Worm (Caenorhabditis elegans): ENCODE measurements around the gene M05D6.5.

The M05D6.5 gene

DNA sequence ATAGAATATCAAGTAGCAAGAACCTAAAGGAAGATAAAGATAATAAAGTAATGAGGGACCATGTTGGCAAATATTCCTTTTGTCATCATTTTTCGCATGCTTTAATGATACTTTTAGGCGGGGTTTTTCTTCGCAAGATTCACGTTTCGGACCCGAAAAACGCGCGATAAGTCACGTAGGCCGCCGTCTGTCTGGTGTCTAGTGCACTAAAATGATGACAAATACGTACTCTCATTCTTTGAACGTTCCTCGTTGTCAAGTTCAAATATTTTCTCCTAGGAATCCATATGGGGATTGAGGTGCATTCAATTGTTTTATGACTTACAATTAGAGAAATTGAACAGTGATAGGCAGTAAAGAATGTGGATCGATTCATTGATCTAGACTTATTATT lies 1.8 kb upstream of the M05D6.5 start, which contains the start of gene taap-1:
TSS of gene taap-1 (minus strand) at position 79 of the 394 bp plus-strand sequence.
- TF ChIP-seq nhr-71 (tag; optimal IDR thresholded peaks at IDR 0.05): peak; percentile 27
- TF ChIP-seq lin-14 (GFP tag; optimal IDR thresholded peaks at IDR 0.05): peak; percentile 79
- TF ChIP-seq irx-1 (tag; optimal IDR thresholded peaks at IDR 0.05): no peak
- TF ChIP-seq nhr-12 (tag; optimal IDR thresholded peaks at IDR 0.05): no peak
- no peak for TF ChIP-seq elt-2 (tag; optimal IDR thresholded peaks at IDR 0.05)
- peak; percentile 53 for TF ChIP-seq snu-23 (GFP tag; optimal IDR thresholded peaks at IDR 0.05)
- peak; percentile 49 for TF ChIP-seq nhr-19 (GFP tag; conservative IDR thresholded peaks at IDR 0.05)
- TF ChIP-seq nhr-47 (tag; optimal IDR thresholded peaks at IDR 0.05): no peak
- TF ChIP-seq lir-3 (tag; optimal IDR thresholded peaks at IDR 0.05; ENCODE audit: poor library complexity): no peak
- peak; percentile 97 for TF ChIP-seq skn-1 (tag; optimal IDR thresholded peaks at IDR 0.05)
- peak; percentile 20 for TF ChIP-seq blmp-1 (tag; optimal IDR thresholded peaks at IDR 0.05)
- TF ChIP-seq xbp-1 (tag; optimal IDR thresholded peaks at IDR 0.05): no peak
- no peak for TF ChIP-seq lin-13 (GFP tag; optimal IDR thresholded peaks at IDR 0.05)
- no peak for TF ChIP-seq mab-9 (GFP tag; IDR thresholded peaks at IDR 0.05)
- TF ChIP-seq efl-1 (optimal IDR thresholded peaks at IDR 0.05): no peak
- TF ChIP-seq efl-1 (GFP tag; optimal IDR thresholded peaks at IDR 0.05 in 1 of 2): peak in 1 of 2 experiments; percentile 46
- no peak for TF ChIP-seq aly-2 (tag; optimal IDR thresholded peaks at IDR 0.05)
- TF ChIP-seq nhr-77 (tag; optimal IDR thresholded peaks at IDR 0.05): no peak
- TF ChIP-seq nhr-20 (tag; optimal IDR thresholded peaks at IDR 0.05): peak; percentile 50
- TF ChIP-seq pqm-1 (tag; optimal IDR thresholded peaks at IDR 0.05): no peak
- no peak for TF ChIP-seq ets-5 (GFP tag; IDR thresholded peaks at IDR 0.05)
- no peak for TF ChIP-seq C04F5.9 (tag; optimal IDR thresholded peaks at IDR 0.05)
- TF ChIP-seq alr-1 (tag; optimal IDR thresholded peaks at IDR 0.05; ENCODE audit: borderline replicate concordance): no peak
- peak; percentile 79 for TF ChIP-seq aha-1 (tag; optimal IDR thresholded peaks at IDR 0.05)
- peak; percentile 54 for TF ChIP-seq fkh-8 (tag; optimal IDR thresholded peaks at IDR 0.05)
- TF ChIP-seq sptf-1 (tag; optimal IDR thresholded peaks at IDR 0.05): no peak
- no peak for TF ChIP-seq elt-3 (tag; optimal IDR thresholded peaks at IDR 0.05)

- TF ChIP-seq nhr-85 (tag) (peak; percentile 66), swsn-7 (tag; optimal IDR thresholded peaks at IDR 0.05) (peak; percentile 13), efl-1 (optimal IDR thresholded peaks at IDR 0.05) (peak; percentile 33 to 51), efl-1 (GFP tag; optimal IDR thresholded peaks at IDR 0.05 in 1 of 2) (peak; percentile 68 to 93), nhr-47 (tag; optimal IDR thresholded peaks at IDR 0.05) (peak; percentile 2), aly-2 (tag; optimal IDR thresholded peaks at IDR 0.05) (no peak), nhr-90 (tag; optimal IDR thresholded peaks at IDR 0.05; ENCODE audit: poor library complexity) (no peak), ceh-82 (tag; optimal IDR thresholded peaks at IDR 0.05) (peak in 1 of 3 experiments; percentile 34), lin-14 (GFP tag; optimal IDR thresholded peaks at IDR 0.05) (peak; percentile 69), unc-86 (tag; optimal IDR thresholded peaks at IDR 0.05) (peak; percentile 6), lsy-2 (tag; optimal IDR thresholded peaks at IDR 0.05) (peak; percentile 56 to 93), nhr-19 (GFP tag; conservative IDR thresholded peaks at IDR 0.05) (peak; percentile 33), egl-13 (tag; optimal IDR thresholded peaks at IDR 0.05) (peak; percentile 34), blmp-1 (tag; optimal IDR thresholded peaks at IDR 0.05) (no peak), lin-35 (GFP tag; optimal IDR thresholded peaks at IDR 0.05) (peak; percentile 28 to 74), rnt-1 (tag; optimal IDR thresholded peaks at IDR 0.05) (peak; percentile 41), vab-15 (tag; optimal IDR thresholded peaks at IDR 0.05) (no peak), dpl-1 (GFP tag; optimal IDR thresholded peaks at IDR 0.05) (peak; percentile 45 to 75 (median 56)), nhr-237 (tag; optimal IDR thresholded peaks at IDR 0.05) (peak; percentile 40), nhr-71 (tag; optimal IDR thresholded peaks at IDR 0.05) (peak; percentile 48)
Observed at ce11 chrII:8483124-8483792, 1.3 kb upstream of the M05D6.5 start.
